Worm (Caenorhabditis elegans): ENCODE results near the gene R07B1.7.
A peak's percentile ranks its signal among the peaks of the same experiment; 100 is the strongest.

R07B1.7 gene

DNA sequence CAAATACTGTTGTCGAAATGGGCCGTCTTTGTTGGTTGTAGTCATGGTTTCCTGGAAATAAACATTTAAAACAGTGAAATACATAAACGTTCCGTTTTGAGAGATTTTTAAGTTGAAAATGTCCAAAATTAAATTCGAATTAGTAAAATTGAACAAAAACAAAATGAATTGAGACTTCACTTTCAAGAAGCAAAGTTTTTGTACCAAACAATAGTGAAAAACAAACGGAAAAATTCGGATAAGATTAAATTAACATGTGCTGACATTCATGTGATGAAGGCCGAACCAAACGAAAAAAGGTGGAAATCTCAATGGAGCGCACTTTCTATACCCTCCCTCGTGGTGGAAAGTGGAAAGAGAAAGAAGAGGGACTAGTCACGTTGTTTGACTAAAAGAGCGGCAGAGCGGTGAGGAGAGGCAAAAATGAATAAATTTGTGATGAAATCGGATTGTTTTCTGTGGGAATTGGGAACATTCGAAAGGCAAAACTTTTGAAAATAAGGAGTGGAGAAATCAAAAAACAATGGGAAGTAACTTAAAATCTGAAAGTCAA, 30.9 kb upstream of the R07B1.7 start, which contains the start of gene ipla-2:
ipla-2 (minus strand) TSS at position 51 of the 553 bp plus-strand sequence.
- peak; percentile 51 for TF ChIP-seq skn-1 (tag; optimal IDR thresholded peaks at IDR 0.05)
- peak; percentile 23 for TF ChIP-seq mdl-1 (tag; optimal IDR thresholded peaks at IDR 0.05)
- TF ChIP-seq mml-1 (tag; optimal IDR thresholded peaks at IDR 0.05): no peak
- peak; percentile 47 for TF ChIP-seq lin-39 (tag; optimal IDR thresholded peaks at IDR 0.05)
- no peak for TF ChIP-seq nhr-237 (tag; optimal IDR thresholded peaks at IDR 0.05)
- no peak for TF ChIP-seq elt-1 (tag; optimal IDR thresholded peaks at IDR 0.05)
- no peak for TF ChIP-seq nhr-11 (tag; optimal IDR thresholded peaks at IDR 0.05)
- TF ChIP-seq nfya-1 (tag; optimal IDR thresholded peaks at IDR 0.05; ENCODE audit: insufficient read depth): peak; percentile 75
- peak; percentile 46 for TF ChIP-seq pqm-1 (tag; optimal IDR thresholded peaks at IDR 0.05)
- TF ChIP-seq nhr-67 (tag; optimal IDR thresholded peaks at IDR 0.05): no peak
- TF ChIP-seq tbx-2 (tag; optimal IDR thresholded peaks at IDR 0.05): no peak
- peak; percentile 68 for TF ChIP-seq snpc-4 (tag; optimal IDR thresholded peaks at IDR 0.05)
- peak; percentile 66 for TF ChIP-seq nhr-25 (tag; optimal IDR thresholded peaks at IDR 0.05)
- peak; percentile 39 for TF ChIP-seq jun-1 (tag; optimal IDR thresholded peaks at IDR 0.05)
- TF ChIP-seq pha-4 (tag; optimal IDR thresholded peaks at IDR 0.05): peak; percentile 71
- TF ChIP-seq nhr-23 (tag; optimal IDR thresholded peaks at IDR 0.05): no peak
- peak; percentile 56 for TF ChIP-seq hmg-11 (tag; optimal IDR thresholded peaks at IDR 0.05)
- peak; percentile 74 for TF ChIP-seq fkh-10 (GFP tag; optimal IDR thresholded peaks at IDR 0.05)
- peak; percentile 41 for TF ChIP-seq elt-2 (tag; optimal IDR thresholded peaks at IDR 0.05)
- TF ChIP-seq ama-1 (optimal IDR thresholded peaks at IDR 0.05): peak; percentile 45
- TF ChIP-seq lin-15B (tag; optimal IDR thresholded peaks at IDR 0.05): peak; percentile 75

- TF ChIP-seq ceh-28 (tag; optimal IDR thresholded peaks at IDR 0.05) (no peak), nfya-1 (tag; optimal IDR thresholded peaks at IDR 0.05; ENCODE audit: insufficient read depth) (no peak), mml-1 (tag; optimal IDR thresholded peaks at IDR 0.05) (no peak), snpc-4 (tag; optimal IDR thresholded peaks at IDR 0.05) (no peak), nhr-11 (tag; optimal IDR thresholded peaks at IDR 0.05) (no peak), elt-1 (tag; optimal IDR thresholded peaks at IDR 0.05) (no peak), mdl-1 (tag; optimal IDR thresholded peaks at IDR 0.05) (no peak), zag-1 (tag; optimal IDR thresholded peaks at IDR 0.05) (no peak), nhr-43 (tag; optimal IDR thresholded peaks at IDR 0.05; ENCODE audit: poor library complexity, severe bottlenecking) (no peak), ZK546.5 (tag; optimal IDR thresholded peaks at IDR 0.05) (no peak), nhr-25 (tag; optimal IDR thresholded peaks at IDR 0.05) (no peak), ztf-4 (tag; optimal IDR thresholded peaks at IDR 0.05) (no peak), nhr-77 (tag; optimal IDR thresholded peaks at IDR 0.05) (no peak), fkh-2 (tag; optimal IDR thresholded peaks at IDR 0.05) (no peak), elt-3 (tag; optimal IDR thresholded peaks at IDR 0.05) (no peak), ztf-11 (tag; optimal IDR thresholded peaks at IDR 0.05) (no peak), tbx-2 (tag; optimal IDR thresholded peaks at IDR 0.05) (no peak), nhr-28 (tag; optimal IDR thresholded peaks at IDR 0.05) (no peak), ama-1 (optimal IDR thresholded peaks at IDR 0.05) (no peak)
Observed at ce11 chrX:9840864-9841263, 28.1 kb upstream of the R07B1.7 start.

DNA sequence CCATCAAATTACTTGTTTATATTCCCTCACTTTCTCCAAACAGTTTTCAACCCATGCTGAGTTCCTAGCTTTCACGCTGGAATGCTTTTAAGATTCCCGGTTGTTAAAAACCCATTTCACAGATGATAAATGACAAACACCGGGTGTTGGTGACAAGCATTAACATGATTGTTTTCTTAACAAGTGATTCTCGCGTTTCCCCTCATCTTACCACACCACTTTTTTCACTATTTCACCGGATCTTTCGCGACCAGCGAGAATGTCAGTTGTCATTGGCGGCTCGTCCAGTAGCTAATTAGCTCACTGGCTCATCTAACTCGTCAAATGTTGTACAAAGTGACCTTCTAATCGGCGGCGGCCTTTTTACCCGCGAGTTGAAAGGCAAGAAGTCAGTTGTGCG, 26.8 kb upstream of the R07B1.7 start:
- TF ChIP-seq nhr-12 (tag; optimal IDR thresholded peaks at IDR 0.05): no peak
- TF ChIP-seq nfya-1 (tag; optimal IDR thresholded peaks at IDR 0.05; ENCODE audit: insufficient read depth): peak; percentile 25
- no peak for TF ChIP-seq elt-1 (tag; optimal IDR thresholded peaks at IDR 0.05)
- peak; percentile 85 for TF ChIP-seq egl-5 (tag; optimal IDR thresholded peaks at IDR 0.05)
- no peak for TF ChIP-seq nhr-67 (tag; optimal IDR thresholded peaks at IDR 0.05)
- TF ChIP-seq hmg-11 (tag; optimal IDR thresholded peaks at IDR 0.05): no peak
- peak; percentile 22 for TF ChIP-seq lin-39 (tag; optimal IDR thresholded peaks at IDR 0.05)
- TF ChIP-seq fkh-2 (tag; optimal IDR thresholded peaks at IDR 0.05): no peak

- no peak for TF ChIP-seq nhr-11 (tag; optimal IDR thresholded peaks at IDR 0.05)
- TF ChIP-seq egl-5 (tag; optimal IDR thresholded peaks at IDR 0.05): peak; percentile 16
- TF ChIP-seq lin-39 (tag; optimal IDR thresholded peaks at IDR 0.05): no peak
- no peak for TF ChIP-seq mdl-1 (tag; optimal IDR thresholded peaks at IDR 0.05)
- no peak for TF ChIP-seq ama-1 (optimal IDR thresholded peaks at IDR 0.05)
- no peak for TF ChIP-seq ZK546.5 (tag; optimal IDR thresholded peaks at IDR 0.05)
Observed at ce11 chrX:9843568-9843967, 25.4 kb upstream of the R07B1.7 start.

- no peak for TF ChIP-seq nhr-12 (tag; optimal IDR thresholded peaks at IDR 0.05)
- peak; percentile 26 for TF ChIP-seq nfya-1 (tag; optimal IDR thresholded peaks at IDR 0.05; ENCODE audit: insufficient read depth)
Observed at ce11 chrX:9845916-9846315, 23.0 kb upstream of the R07B1.7 start.
